Worm (Caenorhabditis elegans): Measurements from ENCODE around the gene Y51H7BR.7.

Gene Y51H7BR.7

ce11 chrII:1475328-1475727 lies 50.1 kb downstream of the Y51H7BR.7 start:
- TF ChIP-seq unc-62 (GFP tag; optimal IDR thresholded peaks at IDR 0.05) (no peak), flh-1 (GFP tag; optimal IDR thresholded peaks at IDR 0.05) (no peak), elt-3 (tag; optimal IDR thresholded peaks at IDR 0.05) (no peak), snpc-4 (tag; optimal IDR thresholded peaks at IDR 0.05) (no peak), tbx-8 (GFP tag; optimal IDR thresholded peaks at IDR 0.05) (no peak), mep-1 (tag; optimal IDR thresholded peaks at IDR 0.05) (no peak), nhr-12 (tag; optimal IDR thresholded peaks at IDR 0.05) (no peak), lin-13 (tag; optimal IDR thresholded peaks at IDR 0.05) (no peak), mls-2 (tag; optimal IDR thresholded peaks at IDR 0.05) (no peak), nhr-76 (tag; optimal IDR thresholded peaks at IDR 0.05) (no peak), pha-4 (tag; optimal IDR thresholded peaks at IDR 0.05) (no peak), ceh-43 (GFP tag; optimal IDR thresholded peaks at IDR 0.05) (no peak), nhr-28 (tag; optimal IDR thresholded peaks at IDR 0.05) (no peak), ztf-11 (tag; optimal IDR thresholded peaks at IDR 0.05) (no peak), M03D4.4 (tag; optimal IDR thresholded peaks at IDR 0.05) (no peak)

- TF ChIP-seq mab-5 (tag; optimal IDR thresholded peaks at IDR 0.05) (no peak), nhr-12 (tag; optimal IDR thresholded peaks at IDR 0.05) (no peak), nhr-76 (tag; optimal IDR thresholded peaks at IDR 0.05) (no peak), flh-1 (GFP tag; optimal IDR thresholded peaks at IDR 0.05) (no peak), ham-2 (GFP tag; optimal IDR thresholded peaks at IDR 0.05) (no peak), hlh-1 (tag; optimal IDR thresholded peaks at IDR 0.05) (no peak), mep-1 (tag; optimal IDR thresholded peaks at IDR 0.05) (no peak), drap-1 (GFP tag; optimal IDR thresholded peaks at IDR 0.05) (no peak), unc-120 (tag; optimal IDR thresholded peaks at IDR 0.05; ENCODE audit: poor library complexity, severe bottlenecking) (no peak), lsy-2 (tag; optimal IDR thresholded peaks at IDR 0.05) (no peak), lin-13 (tag; optimal IDR thresholded peaks at IDR 0.05) (no peak), pha-4 (tag; optimal IDR thresholded peaks at IDR 0.05) (no peak), ceh-39 (tag; optimal IDR thresholded peaks at IDR 0.05) (no peak), lin-32 (GFP tag; optimal IDR thresholded peaks at IDR 0.05) (no peak), sptf-1 (tag; optimal IDR thresholded peaks at IDR 0.05) (no peak), blmp-1 (tag; optimal IDR thresholded peaks at IDR 0.05) (no peak)
These were observed 50.6 kb downstream of the Y51H7BR.7 start for ce11 chrII:1474807-1475206.

DNA sequence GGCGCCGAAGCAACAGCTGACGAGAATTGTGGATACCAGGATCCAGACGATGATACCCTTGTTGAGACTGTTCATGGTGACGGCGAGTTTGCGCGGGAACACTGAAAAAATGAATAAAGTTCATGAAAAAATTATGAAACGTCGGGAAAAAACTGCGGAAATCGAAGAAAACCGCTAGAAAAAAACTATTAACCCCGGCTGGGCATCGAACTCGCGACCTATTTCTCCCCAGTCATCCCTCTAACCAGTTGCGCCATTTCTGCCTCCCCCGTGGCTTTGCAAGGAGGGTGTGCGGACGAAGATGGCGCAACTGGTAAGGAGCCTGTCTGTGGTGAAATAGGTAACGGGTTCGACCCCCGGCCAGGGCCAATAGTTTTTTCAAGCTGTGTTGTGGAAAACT lies 51.9 kb downstream of the Y51H7BR.7 start, which contains the start of gene H17B01.5:
Gene H17B01.5 (minus strand): TSS at position 101 of the 400 bp plus-strand sequence.
- no peak for TF ChIP-seq elt-3 (tag; optimal IDR thresholded peaks at IDR 0.05)
- no peak for TF ChIP-seq ceh-43 (GFP tag; optimal IDR thresholded peaks at IDR 0.05)
- TF ChIP-seq ztf-11 (tag; optimal IDR thresholded peaks at IDR 0.05) = no peak
- TF ChIP-seq elt-1 (tag; optimal IDR thresholded peaks at IDR 0.05; ENCODE audit: borderline replicate concordance, insufficient read depth) = no peak
- TF ChIP-seq nhr-76 (tag; optimal IDR thresholded peaks at IDR 0.05) = no peak
- TF ChIP-seq bed-3 (GFP tag; optimal IDR thresholded peaks at IDR 0.05) = no peak
- TF ChIP-seq nhr-2 (tag; optimal IDR thresholded peaks at IDR 0.05) = no peak
- TF ChIP-seq tbx-8 (GFP tag; optimal IDR thresholded peaks at IDR 0.05) = no peak
- TF ChIP-seq sem-2 (GFP tag; optimal IDR thresholded peaks at IDR 0.05) = no peak
- TF ChIP-seq lin-13 (tag; optimal IDR thresholded peaks at IDR 0.05) = no peak
- no peak for TF ChIP-seq unc-120 (tag; optimal IDR thresholded peaks at IDR 0.05; ENCODE audit: poor library complexity, severe bottlenecking)
- no peak for TF ChIP-seq ham-2 (GFP tag; optimal IDR thresholded peaks at IDR 0.05)
- no peak for TF ChIP-seq flh-1 (GFP tag; optimal IDR thresholded peaks at IDR 0.05)
- TF ChIP-seq mep-1 (tag; optimal IDR thresholded peaks at IDR 0.05) = no peak
- TF ChIP-seq ceh-83 (GFP tag; optimal IDR thresholded peaks at IDR 0.05) = no peak
